Worm (Caenorhabditis elegans) whole organism, early embryonic: ENCODE data around the gene T14G8.3.

Experiments
- aly-1 ChIP-seq: sonication (generic microtip); optimal IDR thresholded peaks from 2 replicates; lab custom pipeline; 2016; ENCODE audit warnings: missing genetic modification characterization, missing compliant biosample characterization
- ama-1 ChIP-seq: fragments of 150-350 bp; optimal IDR thresholded peaks from 2 replicates; lab custom pipeline; 2014
- ceh-36 ChIP-seq: sonication (generic microtip); optimal IDR thresholded peaks from 2 replicates; lab custom pipeline; 2016; ENCODE audit warnings: missing genetic modification characterization, inconsistent platforms, missing compliant biosample characterization
- ets-7 ChIP-seq: sonication (generic microtip); optimal IDR thresholded peaks from 2 replicates; lab custom pipeline; 2016; ENCODE audit warnings: missing genotype, missing genetic modification characterization, missing compliant biosample characterization
- tbx-11 ChIP-seq: fragments of 200-800 bp; sonication (Bioruptor generic); IDR thresholded peaks from 2 replicates; pipeline ENCODE4 v1.3.6; 2022; ENCODE audit warnings: missing genetic modification characterization, missing compliant biosample characterization

ce11 chrX:12854680-12855079 lies 6.4 kb upstream of the T14G8.3 start:
- TF ChIP-seq aly-1 (tag; lab: Kevin White, UChicago), result no peak
- no peak for TF ChIP-seq ama-1
- no peak for TF ChIP-seq ets-7 (tag; lab: Kevin White, UChicago)
- TF ChIP-seq tbx-11 (GFP tag; lab: Robert Waterston, UW), result no peak
- no peak for TF ChIP-seq ceh-36 (tag; lab: Kevin White, UChicago)
